Fruit fly (Drosophila melanogaster): ENCODE data around the gene CG45413.

The CG45413 gene

DNA sequence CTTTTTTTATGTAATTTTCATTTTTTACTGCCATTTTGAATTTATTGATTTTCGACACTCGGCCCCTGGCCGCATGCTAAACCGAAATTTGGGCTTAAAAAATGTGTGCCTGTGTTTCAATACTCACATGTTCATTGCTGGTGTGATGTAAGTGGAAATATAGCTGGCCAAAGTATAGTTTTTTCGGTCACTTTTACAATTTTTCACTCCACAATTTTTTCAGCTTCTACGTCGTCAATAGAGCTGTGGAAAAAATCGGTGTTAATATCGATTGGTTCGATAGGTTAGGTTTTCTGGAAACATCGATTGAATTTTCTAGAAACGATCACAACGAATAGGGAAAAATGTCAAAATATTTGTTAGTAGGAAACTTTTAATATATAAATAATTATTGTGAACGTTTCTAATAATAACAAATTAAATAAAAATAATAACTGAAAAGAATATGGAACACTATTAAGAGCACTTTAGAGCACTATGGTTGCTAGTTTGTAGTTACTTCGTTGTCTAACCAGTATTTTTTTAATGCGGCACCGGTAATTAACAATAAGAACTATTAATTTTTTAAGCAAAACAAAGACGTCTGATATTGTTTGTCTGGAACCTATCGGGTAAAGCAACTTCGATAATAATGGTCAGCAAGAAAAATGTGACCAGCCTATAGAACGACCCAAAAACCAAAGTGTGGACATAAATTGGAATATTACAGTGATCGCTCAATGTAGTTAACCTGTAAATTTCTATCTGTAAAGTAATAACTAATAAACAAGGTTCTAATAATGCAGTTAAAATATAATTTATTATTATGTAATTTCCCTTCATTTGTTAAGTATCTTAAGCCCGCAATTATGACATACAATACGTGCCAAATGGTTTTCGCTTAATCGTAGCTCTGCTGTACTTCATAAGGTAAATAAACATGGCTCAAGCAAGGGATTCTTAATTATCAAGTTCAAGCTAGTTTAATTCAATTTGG, 23.8 kb upstream of the CG45413 start, which contains the start of the genes CG10077 and CG9948 (continued):
- TF ChIP-seq CG9817 (tag; optimal IDR thresholded peaks at IDR 0.05) = peak; percentile 92
- no peak for TF ChIP-seq usp (GFP tag; optimal IDR thresholded peaks at IDR 0.05)
- TF ChIP-seq Neu2 (GFP tag; optimal IDR thresholded peaks at IDR 0.05; ENCODE audit: borderline replicate concordance) = no peak
- peak; percentile 93 for TF ChIP-seq lmd (GFP tag; IDR thresholded peaks at IDR 0.05)
- TF ChIP-seq CG1024 (GFP tag; IDR thresholded peaks at IDR 0.05) = peak; percentile 82
- TF ChIP-seq TFAM (GFP tag; optimal IDR thresholded peaks at IDR 0.05) = peak; percentile 26
- TF ChIP-seq Camta (GFP tag; optimal IDR thresholded peaks at IDR 0.05) = peak; percentile 59
- TF ChIP-seq so (GFP tag; IDR thresholded peaks at IDR 0.05) = peak; percentile 84
- peak; percentile 7 for TF ChIP-seq Atf3 (GFP tag; optimal IDR thresholded peaks at IDR 0.05)
- peak; percentile 92 for TF ChIP-seq MESR4 (GFP tag; optimal IDR thresholded peaks at IDR 0.05)
- peak; percentile 83; the same call in 2 of the 3 replicates for TF ChIP-seq CG34224 (GFP tag; IDR thresholded peaks at IDR 0.05; ENCODE audit: partially characterized antibody)
- TF ChIP-seq sob (GFP tag; IDR thresholded peaks at IDR 0.05) = peak; percentile 90
- peak; percentile 85 for TF ChIP-seq CG18619 (GFP tag; optimal IDR thresholded peaks at IDR 0.05)
- TF ChIP-seq CG17802 (tag; optimal IDR thresholded peaks at IDR 0.05) = peak; percentile 55
- TF ChIP-seq HLH4C (GFP tag; IDR thresholded peaks at IDR 0.05; ENCODE audit: partially characterized antibody) = peak; percentile 89
- peak; percentile 79 for TF ChIP-seq CG7372 (GFP tag; IDR thresholded peaks at IDR 0.05)
- TF ChIP-seq CG15011 (GFP tag; optimal IDR thresholded peaks at IDR 0.05) = peak; percentile 72
- TF ChIP-seq dimm (GFP tag; IDR thresholded peaks at IDR 0.05) = peak; percentile 79
- TF ChIP-seq Gug (GFP tag; IDR thresholded peaks at IDR 0.05) = peak; percentile 82
- TF ChIP-seq CG18262 (tag; optimal IDR thresholded peaks at IDR 0.05) = peak; percentile 89
- TF ChIP-seq nom (GFP tag; optimal IDR thresholded peaks at IDR 0.05) = peak; percentile 83
- TF ChIP-seq CG11504 (tag; optimal IDR thresholded peaks at IDR 0.05) = peak; percentile 91
- peak; percentile 35 for TF ChIP-seq maf-S (GFP tag; optimal IDR thresholded peaks at IDR 0.05)
- TF ChIP-seq row (GFP tag; IDR thresholded peaks at IDR 0.05) = peak; percentile 99
- peak; percentile 64 for TF ChIP-seq jing (GFP tag; optimal IDR thresholded peaks at IDR 0.05)
- TF ChIP-seq CG1602 (GFP tag; optimal IDR thresholded peaks at IDR 0.05) = peak; percentile 90
- TF ChIP-seq CG3065 (GFP tag; optimal IDR thresholded peaks at IDR 0.05) = peak; percentile 63
- TF ChIP-seq CG33557 (GFP tag; optimal IDR thresholded peaks at IDR 0.05) = peak; percentile 83
- TF ChIP-seq fd102C (GFP tag; optimal IDR thresholded peaks at IDR 0.05) = peak; percentile 27
- TF ChIP-seq chm (GFP tag; IDR thresholded peaks at IDR 0.05) = peak; percentile 90
- peak; percentile 67 for TF ChIP-seq ems (GFP tag; optimal IDR thresholded peaks at IDR 0.05)
- peak; percentile 39 for TF ChIP-seq CG1647 (GFP tag; optimal IDR thresholded peaks at IDR 0.05)
- peak; percentile 75 for TF ChIP-seq CG6254 (GFP tag; optimal IDR thresholded peaks at IDR 0.05)
- peak; percentile 89 for TF ChIP-seq CG14710 (tag; optimal IDR thresholded peaks at IDR 0.05)
- TF ChIP-seq CG17385 (GFP tag; optimal IDR thresholded peaks at IDR 0.05) = peak; percentile 88
- TF ChIP-seq BtbVII (GFP tag; optimal IDR thresholded peaks at IDR 0.05) = peak; percentile 75
- TF ChIP-seq YL-1 (GFP tag; optimal IDR thresholded peaks at IDR 0.05) = peak; percentile 87
- peak; percentile 37 for TF ChIP-seq CG7928 (GFP tag; optimal IDR thresholded peaks at IDR 0.05)
- TF ChIP-seq chif (GFP tag; optimal IDR thresholded peaks at IDR 0.05) = peak; percentile 32 to 77
- no peak for TF ChIP-seq sc (optimal IDR thresholded peaks at IDR 0.05)
- TF ChIP-seq sc (GFP tag; optimal IDR thresholded peaks at IDR 0.05) = peak; percentile 74
- TF ChIP-seq rib (GFP tag; IDR thresholded peaks at IDR 0.05) = peak; percentile 62
- peak; percentile 94 for TF ChIP-seq zfh1 (GFP tag; IDR thresholded peaks at IDR 0.05)
- peak; percentile 76 for TF ChIP-seq bbx (GFP tag; IDR thresholded peaks at IDR 0.05; ENCODE audit: partially characterized antibody)
- peak; percentile 95 for TF ChIP-seq CG32532 (GFP tag; IDR thresholded peaks at IDR 0.05)
- TF ChIP-seq CG4360 (GFP tag; IDR thresholded peaks at IDR 0.05) = peak; percentile 56
- peak; percentile 3 for TF ChIP-seq Sry-β (GFP tag; optimal IDR thresholded peaks at IDR 0.05)
- TF ChIP-seq mirr (GFP tag; optimal IDR thresholded peaks at IDR 0.05) = peak; percentile 83

Data from whole organism, embryonic.